Fruit fly (Drosophila melanogaster) whole organism, embryonic: Measurements from ENCODE around the gene SMC5.
A peak's percentile ranks its signal among the peaks of the same experiment; 100 is the strongest.

ENCODE experiments used
- Bdp1 ChIP-seq: fragments of 200-800 bp; sonication (Bioruptor generic); optimal IDR thresholded peaks from 3 replicates; lab custom pipeline; 2016; ENCODE audit warnings: missing biosample characterization, missing genetic modification characterization
- CG1024 ChIP-seq: fragments of 200-800 bp; sonication (Bioruptor generic); IDR thresholded peaks from 2 replicates; pipeline ENCODE4 v1.3.6; 2022; ENCODE audit warnings: missing biosample characterization, missing genetic modification characterization
- CG10274 ChIP-seq: fragments of 200-800 bp; sonication (Bioruptor generic); optimal IDR thresholded peaks from 3 replicates; lab custom pipeline; 2017; ENCODE audit warnings: missing biosample characterization, mild to moderate bottlenecking, missing genetic modification characterization
- CG11560 ChIP-seq: fragments of 200-800 bp; sonication (Bioruptor generic); IDR thresholded peaks from 3 replicates; pipeline ENCODE4 v1.3.6; 2022; ENCODE audit warnings: missing biosample characterization, missing genetic modification characterization
- CG11723 ChIP-seq: fragments of 200-800 bp; sonication (Bioruptor generic); optimal IDR thresholded peaks from 2 replicates; lab custom pipeline; 2017; ENCODE audit warnings: missing biosample characterization, mild to moderate bottlenecking, missing genetic modification characterization
- CG12236 ChIP-seq: fragments of 200-800 bp; sonication (Bioruptor generic); optimal IDR thresholded peaks from 2 replicates; lab custom pipeline; 2016; ENCODE audit warnings: missing biosample characterization, missing genetic modification characterization
- CG13775 ChIP-seq: fragments of 200-800 bp; sonication (Bioruptor generic); optimal IDR thresholded peaks from 3 replicates; lab custom pipeline; 2017; ENCODE audit warnings: missing biosample characterization, mild to moderate bottlenecking, missing genetic modification characterization
- CG15269 ChIP-seq: fragments of 200-800 bp; sonication (Bioruptor generic); optimal IDR thresholded peaks from 2 replicates; lab custom pipeline; 2018; ENCODE audit warnings: missing biosample characterization, mild to moderate bottlenecking, missing genetic modification characterization, moderate library complexity
- CG15696 ChIP-seq: fragments of 200-800 bp; sonication (Bioruptor generic); optimal IDR thresholded peaks from 2 replicates; lab custom pipeline; 2019; ENCODE audit warnings: missing biosample characterization, mild to moderate bottlenecking, missing genetic modification characterization, moderate library complexity
- CG16863 ChIP-seq: fragments of 200-800 bp; sonication (Bioruptor generic); optimal IDR thresholded peaks from 3 replicates; lab custom pipeline; 2016; ENCODE audit warnings: missing biosample characterization, missing genetic modification characterization
- CG17186 ChIP-seq: fragments of 200-800 bp; sonication (Bioruptor generic); optimal IDR thresholded peaks from 3 replicates; lab custom pipeline; 2017; ENCODE audit warnings: missing biosample characterization, missing genetic modification reagents, missing genetic modification characterization
- CG2116 ChIP-seq: fragments of 200-800 bp; sonication (Bioruptor generic); optimal IDR thresholded peaks from 3 replicates; lab custom pipeline; 2018; ENCODE audit warnings: missing biosample characterization, mild to moderate bottlenecking, missing genetic modification characterization
- CG2875 ChIP-seq: fragments of 200-800 bp; sonication (Bioruptor generic); optimal IDR thresholded peaks from 2 replicates; lab custom pipeline; 2017; ENCODE audit warnings: missing biosample characterization, mild to moderate bottlenecking, missing genetic modification characterization, missing genetic modification reagents
- CG3065 ChIP-seq: fragments of 200-800 bp; sonication (Bioruptor generic); optimal IDR thresholded peaks from 2 replicates; lab custom pipeline; 2016; ENCODE audit warnings: missing biosample characterization, missing genetic modification characterization
- CG31224 ChIP-seq: fragments of 200-800 bp; sonication (Bioruptor generic); IDR thresholded peaks from 2 replicates; pipeline ENCODE4 v1.3.6; 2022; ENCODE audit warnings: missing biosample characterization, missing genetic modification characterization
- CG33557 ChIP-seq: fragments of 200-800 bp; sonication (Bioruptor generic); optimal IDR thresholded peaks from 2 replicates; lab custom pipeline; 2019; ENCODE audit warnings: missing biosample characterization, mild to moderate bottlenecking, missing genetic modification characterization, moderate library complexity
- CG3407 ChIP-seq: fragments of 200-800 bp; sonication (Bioruptor generic); optimal IDR thresholded peaks from 2 replicates; lab custom pipeline; 2018; ENCODE audit warnings: missing biosample characterization, mild to moderate bottlenecking, missing genetic modification characterization
- CG4424 ChIP-seq: fragments of 200-800 bp; sonication (Bioruptor generic); optimal IDR thresholded peaks from 3 replicates; lab custom pipeline; 2016; ENCODE audit warnings: missing biosample characterization, missing genetic modification characterization
- CG6654 ChIP-seq: fragments of 200-800 bp; sonication (Bioruptor generic); optimal IDR thresholded peaks from 2 replicates; lab custom pipeline; 2017; ENCODE audit warnings: missing biosample characterization, mild to moderate bottlenecking, missing genetic modification characterization
- CG8388 ChIP-seq: fragments of 200-800 bp; sonication (Bioruptor generic); optimal IDR thresholded peaks from 2 replicates; lab custom pipeline; 2019; ENCODE audit warnings: missing biosample characterization, mild to moderate bottlenecking, missing genetic modification characterization, moderate library complexity
- CHES-1-like ChIP-seq: fragments of 200-800 bp; sonication (Bioruptor generic); optimal IDR thresholded peaks from 2 replicates; lab custom pipeline; 2016; ENCODE audit warnings: missing biosample characterization, missing genetic modification characterization
- Camta ChIP-seq: fragments of 200-800 bp; sonication (Bioruptor generic); optimal IDR thresholded peaks from 2 replicates; lab custom pipeline; 2016; ENCODE audit warnings: missing biosample characterization, missing genetic modification characterization
- CoRest ChIP-seq: fragments of 200-800 bp; sonication (Bioruptor generic); optimal IDR thresholded peaks from 3 replicates; lab custom pipeline; 2018; ENCODE audit warnings: missing biosample characterization, mild to moderate bottlenecking, missing genetic modification characterization, moderate library complexity
- Dek ChIP-seq: fragments of 200-800 bp; sonication (Bioruptor generic); optimal IDR thresholded peaks from 3 replicates; lab custom pipeline; 2019; ENCODE audit warnings: missing biosample characterization, mild to moderate bottlenecking, missing genetic modification characterization, moderate library complexity
- Dll ChIP-seq: fragments of 200-800 bp; sonication (Bioruptor generic); IDR thresholded peaks from 4 replicates; pipeline ENCODE4 v1.3.6; 2022; ENCODE audit warnings: missing biosample characterization, missing genetic modification characterization; ENCODE audit not compliant: partially characterized antibody
- Doc2 ChIP-seq: fragments of 200-800 bp; sonication (Bioruptor generic); IDR thresholded peaks from 2 replicates; pipeline ENCODE4 v1.3.6; 2022; ENCODE audit warnings: missing biosample characterization, missing genetic modification characterization
- HLH3B ChIP-seq: fragments of 200-800 bp; sonication (Bioruptor generic); IDR thresholded peaks from 2 replicates; pipeline ENCODE4 v1.3.6; 2022; ENCODE audit warnings: missing biosample characterization, missing genetic modification characterization
- Hand ChIP-seq: fragments of 200-800 bp; sonication (Bioruptor generic); optimal IDR thresholded peaks from 2 replicates; lab custom pipeline; 2017; ENCODE audit warnings: mild to moderate bottlenecking, missing biosample characterization, missing genetic modification reagents, missing genetic modification characterization
- Rx ChIP-seq: fragments of 200-800 bp; sonication (Bioruptor generic); IDR thresholded peaks from 2 replicates; pipeline ENCODE4 v1.3.6; 2022; ENCODE audit warnings: missing biosample characterization, missing genetic modification characterization
- Scr ChIP-seq: fragments of 200-800 bp; sonication (Bioruptor generic); IDR thresholded peaks from 2 replicates; pipeline ENCODE4 v1.3.6; 2022; ENCODE audit warnings: missing biosample characterization, missing genetic modification characterization; ENCODE audit not compliant: partially characterized antibody
- Sox102F ChIP-seq: fragments of 200-800 bp; sonication (Bioruptor generic); optimal IDR thresholded peaks from 2 replicates; lab custom pipeline; 2018; ENCODE audit warnings: missing biosample characterization, mild to moderate bottlenecking, missing genetic modification characterization, moderate library complexity
- cg ChIP-seq: fragments of 200-800 bp; sonication (Bioruptor generic); optimal IDR thresholded peaks from 3 replicates; lab custom pipeline; 2019; ENCODE audit warnings: missing biosample characterization, mild to moderate bottlenecking, missing genetic modification characterization, moderate library complexity
- chm ChIP-seq: fragments of 200-800 bp; sonication (Bioruptor generic); IDR thresholded peaks from 2 replicates; pipeline ENCODE4 v1.3.6; 2022; ENCODE audit warnings: missing biosample characterization, missing genetic modification characterization
- cwo ChIP-seq: fragments of 200-800 bp; sonication (Bioruptor generic); optimal IDR thresholded peaks from 3 replicates; lab custom pipeline; 2017; ENCODE audit warnings: missing biosample characterization, missing genetic modification characterization, mild to moderate bottlenecking, moderate library complexity, missing genetic modification reagents
- dpn ChIP-seq, 2 experiments: fragments of 200-800 bp; sonication (Bioruptor generic); optimal IDR thresholded peaks; 3 replicates each; lab custom pipeline; 2016; ENCODE audit warnings: missing biosample characterization in 2 of 2, missing genetic modification characterization in 2 of 2
- fd102C ChIP-seq: fragments of 200-800 bp; sonication (Bioruptor generic); optimal IDR thresholded peaks from 2 replicates; lab custom pipeline; 2018; ENCODE audit warnings: missing biosample characterization, mild to moderate bottlenecking, missing genetic modification characterization, moderate library complexity
- hb ChIP-seq: fragments of 200-800 bp; sonication (Bioruptor generic); IDR thresholded peaks from 3 replicates; pipeline ENCODE4 v1.3.6; 2022; ENCODE audit warnings: missing biosample characterization, missing genetic modification characterization; ENCODE audit not compliant: partially characterized antibody
- lov ChIP-seq, 2 experiments: fragments of 200-800 bp in 1 of 2; fragments of >200 bp in 1 of 2; sonication (Bioruptor generic) in 1 of 2; IDR thresholded peaks in 1 of 2; optimal IDR thresholded peaks in 1 of 2; 2 replicates in 1 of 2; 3 replicates in 1 of 2; pipeline versions ENCODE4 v1.3.6 to Lab custom; 2017 to 2022; ENCODE audit warnings: missing biosample characterization in 1 of 2, missing genetic modification characterization in 1 of 2
- maf-S ChIP-seq: fragments of 200-800 bp; sonication (Bioruptor generic); optimal IDR thresholded peaks from 2 replicates; lab custom pipeline; 2016; ENCODE audit warnings: missing biosample characterization, missing genetic modification characterization
- nau ChIP-seq: fragments of 200-800 bp; sonication (Bioruptor generic); optimal IDR thresholded peaks from 3 replicates; lab custom pipeline; 2017; ENCODE audit warnings: missing biosample characterization, mild to moderate bottlenecking, missing genetic modification characterization, missing genetic modification reagents
- odd ChIP-seq: fragments of 200-800 bp; sonication (Bioruptor generic); optimal IDR thresholded peaks from 2 replicates; lab custom pipeline; 2017; ENCODE audit warnings: missing biosample characterization, mild to moderate bottlenecking, missing genetic modification characterization
- onecut ChIP-seq: fragments of 200-800 bp; sonication (Bioruptor generic); IDR thresholded peaks from 2 replicates; pipeline ENCODE4 v1.3.6; 2022; ENCODE audit warnings: missing biosample characterization, missing genetic modification characterization
- pb ChIP-seq: fragments of 200-800 bp; sonication (Bioruptor generic); optimal IDR thresholded peaks from 3 replicates; lab custom pipeline; 2016; ENCODE audit warnings: missing biosample characterization, missing genetic modification characterization
- toy ChIP-seq: fragments of 200-800 bp; sonication (Bioruptor generic); IDR thresholded peaks from 2 replicates; pipeline ENCODE4 v1.3.6; 2022; ENCODE audit warnings: missing biosample characterization, missing genetic modification characterization
- ttk ChIP-seq: fragments of 200-800 bp; sonication (Bioruptor generic); IDR thresholded peaks from 2 replicates; pipeline ENCODE4 v2.1.2; 2022; ENCODE audit warnings: missing biosample characterization, missing genetic modification characterization
- tup ChIP-seq: fragments of 200-800 bp; sonication (Bioruptor generic); optimal IDR thresholded peaks from 2 replicates; lab custom pipeline; 2016; ENCODE audit warnings: missing biosample characterization, mild to moderate bottlenecking, missing genetic modification characterization, moderate library complexity
- zen2 ChIP-seq: fragments of 200-800 bp; sonication (Bioruptor generic); IDR thresholded peaks from 3 replicates; pipeline ENCODE4 v1.3.6; 2022; ENCODE audit warnings: missing biosample characterization, missing genetic modification characterization; ENCODE audit not compliant: partially characterized antibody
- zfh1 ChIP-seq: fragments of 200-800 bp; sonication (Bioruptor generic); IDR thresholded peaks from 3 replicates; pipeline ENCODE4 v1.3.6; 2022; ENCODE audit warnings: missing biosample characterization, missing genetic modification characterization
- zfh2 ChIP-seq: fragments of 200-800 bp; sonication (Bioruptor generic); optimal IDR thresholded peaks from 2 replicates; lab custom pipeline; 2016; ENCODE audit warnings: missing biosample characterization, missing genetic modification characterization

SMC5 gene

dm6 chr3L:21568848-21569372, at the start of gene SMC5, which contains the start of gene CRIF (continued):
- no peak for TF ChIP-seq zen2 (GFP tag; lab: Robert Waterston, UW)
- no peak for TF ChIP-seq lov (optimal IDR thresholded peaks at IDR 0.05; lab: Kevin White, UChicago)
- no peak for TF ChIP-seq lov (GFP tag; IDR thresholded peaks at IDR 0.05; lab: Robert Waterston, UW)
- peak; percentile 4 for TF ChIP-seq Bdp1
- TF ChIP-seq Rx (GFP tag; lab: Robert Waterston, UW), result no peak
- no peak for TF ChIP-seq Hand (GFP tag; lab: Kevin White, UChicago)
- TF ChIP-seq CoRest (tag; lab: Kevin White, UChicago), result peak; percentile 84
- no peak for TF ChIP-seq cwo (GFP tag; lab: Kevin White, UChicago)
- no peak for TF ChIP-seq CG1024 (GFP tag; lab: Robert Waterston, UW)
- peak; percentile 52; the same call in 1 of the 3 replicates for TF ChIP-seq zfh1 (GFP tag; lab: Robert Waterston, UW)
- TF ChIP-seq CG10274 (GFP tag; lab: Kevin White, UChicago), result no peak
- TF ChIP-seq CHES-1-like, result peak; percentile 65
- TF ChIP-seq CG3065 (GFP tag; lab: Kevin White, UChicago), result peak; percentile 9
- TF ChIP-seq CG33557 (GFP tag; lab: Kevin White, UChicago), result peak; percentile 61
- no peak for TF ChIP-seq nau (GFP tag; lab: Kevin White, UChicago)
- TF ChIP-seq tup (GFP tag; lab: Kevin White, UChicago), result no peak
- TF ChIP-seq CG8388, result peak; percentile 46
- peak; percentile 76 to 77 for TF ChIP-seq dpn (GFP tag; optimal IDR thresholded peaks at IDR 0.05; lab: Kevin White, UChicago)
- no peak for TF ChIP-seq hb
- peak; percentile 76 for TF ChIP-seq zfh2 (GFP tag; lab: Kevin White, UChicago)
- TF ChIP-seq cg (GFP tag; lab: Kevin White, UChicago), result no peak
- peak; percentile 85 for TF ChIP-seq CG13775 (GFP tag; lab: Kevin White, UChicago)
- TF ChIP-seq Camta (GFP tag; lab: Kevin White, UChicago), result peak; percentile 54
- no peak for TF ChIP-seq CG2875 (GFP tag; lab: Kevin White, UChicago)
- TF ChIP-seq CG17186 (GFP tag; lab: Kevin White, UChicago), result peak; percentile 46
- TF ChIP-seq CG11723, result peak; percentile 38
- no peak for TF ChIP-seq toy (GFP tag; lab: Robert Waterston, UW)
- TF ChIP-seq CG11560 (tag; lab: Robert Waterston, UW), result peak; percentile 27; the same call in 1 of the 3 replicates
- TF ChIP-seq ttk (GFP tag; lab: Robert Waterston, UW), result 0 out of 2 replicates have a peak, but pooled peaks have one; percentile 42
- peak; percentile 68 for TF ChIP-seq CG4424 (GFP tag; lab: Kevin White, UChicago)
- no peak for TF ChIP-seq Sox102F (GFP tag; lab: Kevin White, UChicago)
- no peak; the same call in none of the 2 replicates for TF ChIP-seq onecut (GFP tag; lab: Robert Waterston, UW)
- peak; percentile 46 for TF ChIP-seq Scr (GFP tag; lab: Robert Waterston, UW)
- no peak for TF ChIP-seq fd102C (GFP tag; lab: Kevin White, UChicago)
- peak; percentile 52 for TF ChIP-seq HLH3B (GFP tag; lab: Robert Waterston, UW)
- peak; percentile 29 for TF ChIP-seq CG12236 (GFP tag; lab: Kevin White, UChicago)
- TF ChIP-seq Dll (GFP tag; lab: Robert Waterston, UW), result 0 out of 4 replicates have a peak, but pooled peaks have one; percentile 51
- no peak for TF ChIP-seq pb (GFP tag; lab: Kevin White, UChicago)
- no peak for TF ChIP-seq Doc2 (GFP tag; lab: Robert Waterston, UW)
- TF ChIP-seq CG15696, result peak; percentile 67
- TF ChIP-seq CG31224 (GFP tag; lab: Robert Waterston, UW), result no peak
- TF ChIP-seq CG6654 (GFP tag; lab: Kevin White, UChicago), result peak; percentile 14
- peak; percentile 70 for TF ChIP-seq CG2116 (GFP tag; lab: Kevin White, UChicago)
- TF ChIP-seq Dek (tag; lab: Kevin White, UChicago), result peak; percentile 54
- no peak for TF ChIP-seq CG15269 (tag; lab: Kevin White, UChicago)
- peak; percentile 32 for TF ChIP-seq CG16863 (GFP tag; lab: Kevin White, UChicago)
- TF ChIP-seq maf-S (GFP tag; lab: Kevin White, UChicago), result peak; percentile 64
- peak; percentile 49; the same call in 1 of the 2 replicates for TF ChIP-seq chm (GFP tag; lab: Robert Waterston, UW)
- no peak for TF ChIP-seq odd
- TF ChIP-seq CG3407 (GFP tag; lab: Kevin White, UChicago), result no peak
